Worm (Caenorhabditis elegans) whole organism, L2 larva: ENCODE measurements around the gene T08D10.4.

Experiments
- F13H6.1 ChIP-seq: sonication (generic microtip); optimal IDR thresholded peaks from 2 replicates; lab custom pipeline; 2016; ENCODE audit warnings: missing genetic modification characterization, missing compliant biosample characterization
- blmp-1 ChIP-seq: sonication (generic microtip); optimal IDR thresholded peaks from 2 replicates; lab custom pipeline; 2017; ENCODE audit warnings: missing genetic modification characterization, mild to moderate bottlenecking, missing compliant biosample characterization, antibody characterized with exemption, moderate library complexity; ENCODE audit not compliant: insufficient read depth
- nhr-12 ChIP-seq: fragments of 150-350 bp; optimal IDR thresholded peaks from 2 replicates; lab custom pipeline; 2014; ENCODE audit warnings: missing biosample characterization, missing genetic modification characterization
- nhr-129 ChIP-seq: fragments of 150-350 bp; optimal IDR thresholded peaks from 2 replicates; lab custom pipeline; 2014; ENCODE audit warnings: missing biosample characterization, missing genetic modification characterization
- peb-1 ChIP-seq: fragments of 150-350 bp; optimal IDR thresholded peaks from 2 replicates; lab custom pipeline; 2014; ENCODE audit warnings: missing biosample characterization, missing genetic modification characterization
- sma-3 ChIP-seq: sonication (generic microtip); optimal IDR thresholded peaks from 2 replicates; lab custom pipeline; 2016; ENCODE audit warnings: missing genetic modification reagents, missing genetic modification characterization, missing compliant biosample characterization
- unc-55 ChIP-seq: fragments of 150-350 bp; sonication (generic microtip); optimal IDR thresholded peaks from 3 replicates; lab custom pipeline; 2014; ENCODE audit warnings: missing biosample characterization, missing genetic modification reagents, missing genetic modification characterization
- zag-1 ChIP-seq: fragments of 150-350 bp; optimal IDR thresholded peaks from 2 replicates; lab custom pipeline; 2014; ENCODE audit warnings: missing biosample characterization, missing genetic modification characterization

- no peak for TF ChIP-seq nhr-12 (tag; lab: Kevin White, UChicago)
- TF ChIP-seq zag-1 (tag; lab: Kevin White, UChicago): no peak
- no peak for TF ChIP-seq F13H6.1 (tag; lab: Kevin White, UChicago)
- TF ChIP-seq unc-55 (GFP tag; lab: Kevin White, UChicago): no peak
- TF ChIP-seq sma-3 (GFP tag; lab: Kevin White, UChicago): no peak
- no peak for TF ChIP-seq nhr-129 (tag; lab: Kevin White, UChicago)
- TF ChIP-seq blmp-1 (tag; lab: Kevin White, UChicago): no peak
- TF ChIP-seq peb-1 (tag; lab: Kevin White, UChicago): no peak
These were observed 43.1 kb downstream of the T08D10.4 start, which contains the start of gene Y62H9A.15 for ce11 chrX:11910046-11910445.
